Fruit fly (Drosophila melanogaster) whole organism, wandering third instar larva: Measurements from ENCODE around the gene CG15152.

Experiments used
- Abd-B ChIP-seq: fragments of >200 bp; optimal IDR thresholded peaks from 2 replicates; lab custom pipeline; 2017; ENCODE audit warnings: missing biosample characterization, missing genetic modification characterization
- CG32264 ChIP-seq: fragments of 200-800 bp; sonication (Bioruptor generic); optimal IDR thresholded peaks from 2 replicates; lab custom pipeline; 2016; ENCODE audit warnings: missing biosample characterization, missing genetic modification characterization
- CG9705 ChIP-seq: fragments of 200-800 bp; sonication (Bioruptor generic); optimal IDR thresholded peaks from 2 replicates; lab custom pipeline; 2018; ENCODE audit warnings: missing biosample characterization, mild to moderate bottlenecking, missing genetic modification characterization
- CrebA ChIP-seq: fragments of 200-800 bp; sonication (Bioruptor generic); optimal IDR thresholded peaks from 2 replicates; lab custom pipeline; 2016; ENCODE audit warnings: missing biosample characterization, mild to moderate bottlenecking, missing genetic modification characterization, borderline replicate concordance
- Dfd ChIP-seq: fragments of >200 bp; optimal IDR thresholded peaks from 2 replicates; lab custom pipeline; 2017; ENCODE audit warnings: missing biosample characterization, missing genetic modification characterization
- Dif ChIP-seq: fragments of 200-275, 200-300 bp; sonication (Bioruptor generic); optimal IDR thresholded peaks from 2 replicates; lab custom pipeline; 2018; ENCODE audit warnings: missing biosample characterization, missing genetic modification characterization; ENCODE audit not compliant: partially characterized antibody
- GATAd ChIP-seq: sonication (Bioruptor generic); optimal IDR thresholded peaks from 2 replicates; lab custom pipeline; 2016; ENCODE audit warnings: missing biosample characterization, missing genetic modification characterization
- Hnf4 ChIP-seq: fragments of 200-800 bp; sonication (Bioruptor generic); optimal IDR thresholded peaks from 2 replicates; lab custom pipeline; 2016; ENCODE audit warnings: missing biosample characterization, mild to moderate bottlenecking, missing genetic modification characterization
- Hr78 ChIP-seq: fragments of >200 bp; optimal IDR thresholded peaks from 2 replicates; lab custom pipeline; 2017; ENCODE audit warnings: missing biosample characterization, missing genetic modification characterization
- Hr83 ChIP-seq: fragments of 200-300 bp; sonication (Bioruptor generic); optimal IDR thresholded peaks from 2 replicates; lab custom pipeline; 2016; ENCODE audit warnings: missing biosample characterization, mild to moderate bottlenecking, missing genetic modification characterization, moderate library complexity; ENCODE audit not compliant: poor library complexity, severe bottlenecking
- Mio ChIP-seq: sonication (Bioruptor generic); optimal IDR thresholded peaks from 2 replicates; lab custom pipeline; 2016; ENCODE audit warnings: missing biosample characterization, missing genetic modification characterization
- N ChIP-seq: fragments of >200 bp; optimal IDR thresholded peaks from 2 replicates; lab custom pipeline; 2018; ENCODE audit warnings: missing biosample characterization, missing external identifiers, missing genetic modification characterization
- OdsH ChIP-seq: fragments of 200-800 bp; sonication (Bioruptor generic); optimal IDR thresholded peaks from 2 replicates; lab custom pipeline; 2016; ENCODE audit warnings: missing biosample characterization, mild to moderate bottlenecking, missing genetic modification characterization
- Rel ChIP-seq, 2 experiments: fragments of 200-800 bp; sonication (Bioruptor generic) in 1 of 2; optimal IDR thresholded peaks; 2 replicates in 1 of 2; 3 replicates in 1 of 2; lab custom pipeline; 2016 to 2019; ENCODE audit warnings: mild to moderate bottlenecking in 2 of 2, missing biosample characterization in 2 of 2, missing genetic modification characterization in 2 of 2, moderate library complexity in 1 of 2
- Vsx2 ChIP-seq: fragments of 200-300, 225-300 bp; sonication (Bioruptor generic); optimal IDR thresholded peaks from 2 replicates; lab custom pipeline; 2018; ENCODE audit warnings: missing biosample characterization, missing genetic modification characterization; ENCODE audit not compliant: partially characterized antibody
- brk ChIP-seq: fragments of 200-800 bp; sonication (Bioruptor generic); optimal IDR thresholded peaks from 2 replicates; lab custom pipeline; 2016; ENCODE audit warnings: missing biosample characterization, mild to moderate bottlenecking, missing genetic modification characterization
- dl ChIP-seq, 2 experiments: fragments of 175-275, 200-275 bp in 1 of 2; fragments of 200-275 bp in 1 of 2; sonication (Bioruptor generic); optimal IDR thresholded peaks; lab custom pipeline; 2018; ENCODE audit warnings: mild to moderate bottlenecking in 2 of 2, missing biosample characterization in 2 of 2, missing genetic modification characterization in 2 of 2, moderate library complexity in 2 of 2; ENCODE audit not compliant: partially characterized antibody in 2 of 2, insufficient read depth in 1 of 2
- dmrt93B ChIP-seq: fragments of 200-800 bp; sonication (Bioruptor generic); optimal IDR thresholded peaks from 2 replicates; lab custom pipeline; 2018; ENCODE audit warnings: missing biosample characterization, mild to moderate bottlenecking, missing genetic modification characterization
- dsf ChIP-seq: sonication (Bioruptor generic); optimal IDR thresholded peaks from 2 replicates; lab custom pipeline; 2016; ENCODE audit warnings: missing biosample characterization, missing genetic modification characterization, borderline replicate concordance
- ey ChIP-seq: fragments of 200-800 bp; sonication (Bioruptor generic); optimal IDR thresholded peaks from 2 replicates; lab custom pipeline; 2016; ENCODE audit warnings: missing biosample characterization, missing genetic modification characterization
- foxo ChIP-seq, 2 experiments: fragments of 200-800 bp; sonication (Bioruptor generic); optimal IDR thresholded peaks; 2 replicates in 1 of 2; 3 replicates in 1 of 2; lab custom pipeline; 2016 to 2017; ENCODE audit warnings: missing biosample characterization in 2 of 2, missing genetic modification characterization in 2 of 2
- fru ChIP-seq: fragments of 200-800 bp; sonication (Bioruptor generic); optimal IDR thresholded peaks from 3 replicates; lab custom pipeline; 2016; ENCODE audit warnings: missing biosample characterization, mild to moderate bottlenecking, missing genetic modification characterization
- h ChIP-seq: fragments of 200-800 bp; sonication (Bioruptor generic); optimal IDR thresholded peaks from 3 replicates; lab custom pipeline; 2016; ENCODE audit warnings: missing biosample characterization, mild to moderate bottlenecking, missing genetic modification characterization
- jim ChIP-seq: fragments of 175-275, 200-325 bp; sonication (Bioruptor generic); optimal IDR thresholded peaks from 2 replicates; lab custom pipeline; 2016; ENCODE audit warnings: missing biosample characterization, mild to moderate bottlenecking, missing genetic modification characterization
- lola ChIP-seq: fragments of >200 bp; optimal IDR thresholded peaks from 2 replicates; lab custom pipeline; 2017; ENCODE audit warnings: missing biosample characterization, missing genetic modification characterization
- pan ChIP-seq: fragments of >200 bp; optimal IDR thresholded peaks from 2 replicates; lab custom pipeline; 2017
- psq ChIP-seq: fragments of 200-800 bp; sonication (Bioruptor generic); optimal IDR thresholded peaks from 3 replicates; lab custom pipeline; 2017; ENCODE audit warnings: missing biosample characterization, mild to moderate bottlenecking, missing genetic modification characterization, moderate library complexity
- rgr ChIP-seq: fragments of 200-800 bp; sonication (Bioruptor generic); optimal IDR thresholded peaks from 3 replicates; lab custom pipeline; 2016; ENCODE audit warnings: missing biosample characterization, mild to moderate bottlenecking, missing genetic modification characterization
- sage ChIP-seq: fragments of 200-800 bp; sonication (Bioruptor generic); optimal IDR thresholded peaks from 2 replicates; lab custom pipeline; 2016; ENCODE audit warnings: missing biosample characterization, mild to moderate bottlenecking, missing genetic modification characterization
- sv ChIP-seq: fragments of 200-800 bp; sonication (Bioruptor generic); optimal IDR thresholded peaks from 3 replicates; lab custom pipeline; 2016; ENCODE audit warnings: missing biosample characterization, missing genetic modification characterization
- tai ChIP-seq: sonication (Bioruptor generic); optimal IDR thresholded peaks from 2 replicates; lab custom pipeline; 2016; ENCODE audit warnings: missing biosample characterization, missing genetic modification characterization
- usp ChIP-seq: fragments of >200 bp; optimal IDR thresholded peaks from 2 replicates; lab custom pipeline; 2017; ENCODE audit warnings: missing biosample characterization, missing genetic modification characterization
- woc ChIP-seq: sonication (Bioruptor generic); optimal IDR thresholded peaks from 2 replicates; lab custom pipeline; 2016; ENCODE audit warnings: missing biosample characterization, mild to moderate bottlenecking, missing genetic modification characterization

Gene CG15152

DNA sequence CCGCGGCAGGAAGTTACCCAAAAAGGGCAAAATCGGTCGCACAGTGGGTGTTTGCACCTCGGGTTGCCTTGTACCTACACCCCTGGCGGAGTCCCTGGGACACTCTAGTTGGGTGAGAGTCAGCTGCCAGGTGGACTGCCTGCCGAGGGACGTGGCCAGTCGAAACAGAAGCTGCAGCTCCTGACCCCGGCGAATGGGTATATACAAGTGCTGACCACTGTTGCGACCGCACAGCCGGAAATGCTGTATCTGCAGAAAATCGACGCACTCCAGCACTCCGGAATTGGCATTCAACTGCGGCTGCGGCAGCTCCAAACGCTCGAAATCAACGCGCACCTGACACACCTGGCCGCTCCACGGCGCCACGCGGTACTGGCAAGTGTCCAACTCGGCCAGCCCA, 22.6 kb upstream of the CG15152 start:
- TF ChIP-seq woc: no peak
- no peak for TF ChIP-seq Mio (GFP tag; lab: Kevin White, UChicago)
- no peak for TF ChIP-seq dmrt93B
- no peak for TF ChIP-seq Dfd
- TF ChIP-seq psq (GFP tag; lab: Kevin White, UChicago): no peak
- TF ChIP-seq foxo (GFP tag; optimal IDR thresholded peaks at IDR 0.05; lab: Kevin White, UChicago): no peak
- TF ChIP-seq ey (GFP tag; lab: Kevin White, UChicago): no peak
- no peak for TF ChIP-seq jim
- TF ChIP-seq Rel (GFP tag; optimal IDR thresholded peaks at IDR 0.05; lab: Kevin White, UChicago): no peak
- TF ChIP-seq Rel (tag; optimal IDR thresholded peaks at IDR 0.05; lab: Kevin White, UChicago): no peak
- no peak for TF ChIP-seq brk (GFP tag; lab: Kevin White, UChicago)
- no peak for TF ChIP-seq Dif
- TF ChIP-seq Hnf4 (GFP tag; lab: Kevin White, UChicago): no peak
- TF ChIP-seq usp (GFP tag; lab: Kevin White, UChicago): no peak
- no peak for TF ChIP-seq N (GFP tag; lab: Kevin White, UChicago)
- no peak for TF ChIP-seq Abd-B (GFP tag; lab: Kevin White, UChicago)
- TF ChIP-seq, all 38 proteins: peak for 0

- no peak for TF ChIP-seq Hr78 (GFP tag; lab: Kevin White, UChicago)
- TF ChIP-seq jim: no peak
These were observed 22.2 kb upstream of the CG15152 start, which contains the start of gene CG15153 for dm6 chr2L:18092156-18092555. Gene CG15153 (minus strand): TSS chr2L:18092256.

- TF ChIP-seq Dif (no peak), CG9705 (GFP tag; lab: Kevin White, UChicago) (no peak), Vsx2 (no peak), pan (lab: Kevin White, UChicago) (no peak), GATAd (GFP tag; lab: Kevin White, UChicago) (no peak), Rel (GFP tag; optimal IDR thresholded peaks at IDR 0.05; lab: Kevin White, UChicago) (no peak), Rel (tag; optimal IDR thresholded peaks at IDR 0.05; lab: Kevin White, UChicago) (no peak), ey (GFP tag; lab: Kevin White, UChicago) (no peak), jim (no peak), CrebA (no peak), h (GFP tag; lab: Kevin White, UChicago) (no peak), dsf (GFP tag; lab: Kevin White, UChicago) (no peak), woc (no peak), OdsH (GFP tag; lab: Kevin White, UChicago) (no peak), N (GFP tag; lab: Kevin White, UChicago) (no peak), tai (GFP tag; lab: Kevin White, UChicago) (no peak), sv (GFP tag; lab: Kevin White, UChicago) (no peak), Hr83 (GFP tag; lab: Kevin White, UChicago) (no peak), Abd-B (GFP tag; lab: Kevin White, UChicago) (no peak), CG32264 (no peak)
- TF ChIP-seq, all 38 proteins: peak for 0
These were observed 18.1 kb upstream of the CG15152 start, which contains the start of gene Slc25A46b for dm6 chr2L:18096268-18096667. Gene Slc25A46b (plus strand): TSS chr2L:18096568.

- TF ChIP-seq rgr (GFP tag; lab: Kevin White, UChicago) (no peak), jim (no peak), lola (GFP tag; lab: Kevin White, UChicago) (no peak), OdsH (GFP tag; lab: Kevin White, UChicago) (no peak), CrebA (no peak), GATAd (GFP tag; lab: Kevin White, UChicago) (no peak), sage (GFP tag; lab: Kevin White, UChicago) (no peak), dsf (GFP tag; lab: Kevin White, UChicago) (no peak), dl (GFP tag; optimal IDR thresholded peaks at IDR 0.05; lab: Kevin White, UChicago; ENCODE audit: insufficient read depth in 1 of 2, partially characterized antibody in 2 of 2) (no peak), Dfd (no peak), usp (GFP tag; lab: Kevin White, UChicago) (no peak), foxo (GFP tag; optimal IDR thresholded peaks at IDR 0.05; lab: Kevin White, UChicago) (no peak), Abd-B (GFP tag; lab: Kevin White, UChicago) (no peak), dmrt93B (no peak), Hr78 (GFP tag; lab: Kevin White, UChicago) (no peak), Hnf4 (GFP tag; lab: Kevin White, UChicago) (no peak), brk (GFP tag; lab: Kevin White, UChicago) (no peak), Vsx2 (no peak), N (GFP tag; lab: Kevin White, UChicago) (no peak), fru (GFP tag; lab: Kevin White, UChicago) (no peak)
These were observed 1.9 kb upstream of the CG15152 start for dm6 chr2L:18112435-18112834.
